Fruit fly (Drosophila melanogaster): ENCODE results near the gene Paf-AHalpha.

Gene Paf-AHalpha

dm6 chrX:15785429-15786239, at the start of gene Paf-AHalpha, which contains the start of gene mRpS30:
Gene Paf-AHalpha, minus strand, starts transcription at chrX:15785583.
Gene mRpS30, plus strand, starts transcription at chrX:15786047.
- TF ChIP-seq Pif1A (GFP tag; optimal IDR thresholded peaks at IDR 0.05) (no peak), rn (GFP tag; IDR thresholded peaks at IDR 0.05) (no peak), CG13204 (GFP tag; optimal IDR thresholded peaks at IDR 0.05) (no peak), CG17806 (tag; optimal IDR thresholded peaks at IDR 0.05) (no peak), D1 (tag; optimal IDR thresholded peaks at IDR 0.05) (no peak), CG8301 (tag; optimal IDR thresholded peaks at IDR 0.05) (no peak), CG15710 (tag; optimal IDR thresholded peaks at IDR 0.05) (no peak), Snoo (tag; optimal IDR thresholded peaks at IDR 0.05) (no peak), Pif1B (GFP tag; optimal IDR thresholded peaks at IDR 0.05) (no peak), CG32121 (GFP tag; IDR thresholded peaks at IDR 0.05) (no peak), CG8159 (tag; optimal IDR thresholded peaks at IDR 0.05) (no peak), EcR (GFP tag; optimal IDR thresholded peaks at IDR 0.05) (no peak), CG34367 (tag; optimal IDR thresholded peaks at IDR 0.05) (no peak), CG10348 (GFP tag; IDR thresholded peaks at IDR 0.05) (no peak), Ets98B (GFP tag; IDR thresholded peaks at IDR 0.05) (no peak), CG4496 (GFP tag; IDR thresholded peaks at IDR 0.05) (no peak), gl (tag; optimal IDR thresholded peaks at IDR 0.05) (no peak)

DNA sequence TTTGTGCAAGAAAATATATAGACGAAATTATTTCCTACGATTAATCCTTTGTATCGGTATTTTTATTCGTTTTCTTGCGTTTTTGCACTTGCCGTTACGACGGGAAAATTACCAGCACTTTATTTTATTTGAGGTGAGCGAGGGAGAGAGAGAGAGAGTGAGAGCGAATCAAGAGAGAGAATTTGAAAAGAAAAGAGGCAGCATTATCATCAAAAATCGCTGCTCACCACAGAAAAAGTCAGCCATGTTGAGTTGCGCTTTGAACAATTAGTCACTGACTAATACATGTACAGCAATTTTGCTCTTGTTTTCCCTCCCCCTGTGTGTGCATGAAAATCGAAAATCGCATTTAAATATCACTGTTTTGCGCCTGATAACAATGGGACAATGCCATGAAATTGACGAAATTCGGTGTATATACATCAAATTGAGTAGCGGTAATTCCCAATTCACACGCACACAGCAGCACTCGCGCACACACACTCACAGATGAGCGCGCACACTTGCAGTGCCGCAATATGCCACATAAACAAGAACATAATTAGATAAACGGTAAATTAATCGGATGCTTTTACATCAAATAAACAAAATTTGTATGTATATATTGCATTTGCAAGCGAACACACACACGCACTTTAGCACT, 49.3 kb upstream of the Paf-AHalpha start:
- TF ChIP-seq CG12605 (GFP tag; IDR thresholded peaks at IDR 0.05), result peak; percentile 58; the same call in 1 of the 2 replicates
- TF ChIP-seq CG4496 (GFP tag; IDR thresholded peaks at IDR 0.05), result 0 out of 3 replicates have a peak, but pooled peaks have one; percentile 13
- TF ChIP-seq gl (tag; optimal IDR thresholded peaks at IDR 0.05), result peak; percentile 1
- no peak for TF ChIP-seq Snoo (tag; optimal IDR thresholded peaks at IDR 0.05)
- peak; percentile 48; the same call in 1 of the 2 replicates for TF ChIP-seq Ets98B (GFP tag; IDR thresholded peaks at IDR 0.05)
- TF ChIP-seq CG13204 (GFP tag; optimal IDR thresholded peaks at IDR 0.05), result no peak

dm6 chrX:15833957-15834356, 48.6 kb upstream of the Paf-AHalpha start:
- TF ChIP-seq Pif1A (GFP tag; optimal IDR thresholded peaks at IDR 0.05), result no peak
- TF ChIP-seq gl (tag; optimal IDR thresholded peaks at IDR 0.05), result no peak
- TF ChIP-seq Snoo (tag; optimal IDR thresholded peaks at IDR 0.05), result no peak
- TF ChIP-seq CG34367 (tag; optimal IDR thresholded peaks at IDR 0.05), result no peak
- TF ChIP-seq CG12605 (GFP tag; IDR thresholded peaks at IDR 0.05), result no peak

DNA sequence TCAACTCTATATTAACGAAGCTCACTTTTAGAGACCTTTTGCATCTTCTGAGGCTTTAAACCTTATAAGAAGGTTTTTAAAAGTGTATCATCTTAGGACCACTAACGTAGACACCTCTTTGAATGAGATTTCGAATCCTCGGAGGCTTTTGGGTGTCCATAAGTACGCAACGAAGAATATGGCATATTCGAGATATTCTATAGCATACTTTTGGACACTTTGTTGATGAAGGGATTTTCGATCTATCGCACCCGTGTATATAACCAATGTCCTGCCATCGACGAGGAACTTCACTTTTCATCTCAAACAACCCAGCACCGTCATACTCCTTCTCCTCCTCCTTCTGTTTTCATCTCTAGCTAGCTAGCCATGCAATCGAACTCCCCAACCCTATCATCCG, 37.0 kb upstream of the Paf-AHalpha start:
- TF ChIP-seq D1 (tag; optimal IDR thresholded peaks at IDR 0.05), result no peak
- TF ChIP-seq CG8301 (tag; optimal IDR thresholded peaks at IDR 0.05), result no peak
- TF ChIP-seq Pif1B (GFP tag; optimal IDR thresholded peaks at IDR 0.05), result no peak
- no peak for TF ChIP-seq CG34367 (tag; optimal IDR thresholded peaks at IDR 0.05)
- no peak for TF ChIP-seq CG15710 (tag; optimal IDR thresholded peaks at IDR 0.05)
- no peak for TF ChIP-seq CG4496 (GFP tag; IDR thresholded peaks at IDR 0.05)
- no peak for TF ChIP-seq CG13204 (GFP tag; optimal IDR thresholded peaks at IDR 0.05)
- TF ChIP-seq CG9948 (tag; optimal IDR thresholded peaks at IDR 0.05), result no peak
- no peak for TF ChIP-seq CG17806 (tag; optimal IDR thresholded peaks at IDR 0.05)
- TF ChIP-seq CG8159 (tag; optimal IDR thresholded peaks at IDR 0.05), result no peak
- no peak for TF ChIP-seq Pif1A (GFP tag; optimal IDR thresholded peaks at IDR 0.05)
- TF ChIP-seq rn (GFP tag; IDR thresholded peaks at IDR 0.05), result no peak
- no peak for TF ChIP-seq CG32121 (GFP tag; IDR thresholded peaks at IDR 0.05)
- TF ChIP-seq fd96Ca (GFP tag; IDR thresholded peaks at IDR 0.05), result no peak
- TF ChIP-seq CG10348 (GFP tag; IDR thresholded peaks at IDR 0.05), result no peak
- no peak for TF ChIP-seq EcR (GFP tag; optimal IDR thresholded peaks at IDR 0.05)
- TF ChIP-seq gl (tag; optimal IDR thresholded peaks at IDR 0.05), result no peak
- no peak for TF ChIP-seq CG12605 (GFP tag; IDR thresholded peaks at IDR 0.05)

DNA sequence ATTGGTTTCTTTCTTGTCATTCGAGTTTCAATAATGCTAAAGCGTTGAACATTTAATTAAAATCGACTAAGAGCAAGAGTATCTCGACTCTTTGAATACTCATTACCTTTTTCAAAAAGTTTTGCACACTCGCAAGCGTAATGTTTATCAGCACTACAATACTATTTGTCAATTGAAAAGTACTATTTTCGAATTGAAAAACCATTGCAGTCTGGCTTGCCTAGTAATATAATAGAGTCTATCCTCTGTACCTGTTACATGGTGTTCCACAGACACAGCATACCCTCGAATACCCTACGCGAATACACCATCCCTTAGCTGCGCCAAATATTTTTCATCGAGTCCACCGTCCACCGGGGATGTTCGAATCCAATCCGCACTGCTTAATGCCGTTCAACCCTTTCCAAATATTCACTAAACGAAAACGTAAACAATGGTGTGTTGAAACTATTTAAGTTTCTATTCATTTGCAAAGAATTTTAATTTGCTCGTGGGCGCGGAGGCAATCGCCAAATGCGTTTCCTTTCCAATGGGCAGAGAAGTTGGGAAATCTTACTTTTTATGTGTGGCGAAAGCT, 33.3 kb upstream of the Paf-AHalpha start:
- TF ChIP-seq CG12605 (GFP tag; IDR thresholded peaks at IDR 0.05), result no peak
- TF ChIP-seq gl (tag; optimal IDR thresholded peaks at IDR 0.05), result no peak
- TF ChIP-seq EcR (GFP tag; optimal IDR thresholded peaks at IDR 0.05), result no peak
- TF ChIP-seq Ets98B (GFP tag; IDR thresholded peaks at IDR 0.05), result no peak
- no peak for TF ChIP-seq CG8159 (tag; optimal IDR thresholded peaks at IDR 0.05)
- no peak for TF ChIP-seq CG4496 (GFP tag; IDR thresholded peaks at IDR 0.05)

dm6 chrX:15817823-15818222, 32.4 kb upstream of the Paf-AHalpha start:
- TF ChIP-seq CG10348 (GFP tag; IDR thresholded peaks at IDR 0.05) (no peak), Pif1A (GFP tag; optimal IDR thresholded peaks at IDR 0.05) (no peak), Ets98B (GFP tag; IDR thresholded peaks at IDR 0.05) (no peak; the same call in 1 of the 2 replicates), CG13204 (GFP tag; optimal IDR thresholded peaks at IDR 0.05) (no peak), CG34367 (tag; optimal IDR thresholded peaks at IDR 0.05) (no peak)
